Worm (Caenorhabditis elegans): ENCODE measurements around the gene Y102A5C.4.
"Not testable (repeated sequence)": the region's sequence is repeated elsewhere in the genome, so short reads cannot be mapped to it uniquely, and the experiment has no call there.

- TF ChIP-seq ceh-18 (tag; optimal IDR thresholded peaks at IDR 0.05); sox-4 (tag; optimal IDR thresholded peaks at IDR 0.05); nhr-11 (tag; optimal IDR thresholded peaks at IDR 0.05); rnt-1 (tag; optimal IDR thresholded peaks at IDR 0.05); T23F11.4 (GFP tag; optimal IDR thresholded peaks at IDR 0.05); unc-3 (GFP tag; conservative IDR thresholded peaks at IDR 0.05); unc-3 (tag; optimal IDR thresholded peaks at IDR 0.05); ama-1 (optimal IDR thresholded peaks at IDR 0.05): not testable (repeated sequence)
Measured at ce11 chrV:16948011-16948410, 26.0 kb downstream of the Y102A5C.4 start, which contains the start of gene fbxa-112.

All from whole organism, late embryonic.